Worm (Caenorhabditis elegans) whole organism, young adult: ENCODE data around the gene sru-39.

Experiments used
- B0035.1 ChIP-seq: sonication (generic microtip); optimal IDR thresholded peaks from 2 replicates; lab custom pipeline; 2016; ENCODE audit warnings: missing genetic modification characterization, mild to moderate bottlenecking, missing compliant biosample characterization, missing genotype, missing genetic modification reagents
- B0336.3 ChIP-seq: fragments of 200-800 bp; sonication (Bioruptor generic); IDR thresholded peaks from 2 replicates; pipeline ENCODE4 v1.3.6; 2022; ENCODE audit warnings: missing genetic modification characterization, missing compliant biosample characterization
- F23B12.7 ChIP-seq: sonication (generic microtip); optimal IDR thresholded peaks from 2 replicates; lab custom pipeline; 2017; ENCODE audit warnings: missing genetic modification characterization, mild to moderate bottlenecking, missing compliant biosample characterization, antibody characterized with exemption, moderate library complexity; ENCODE audit not compliant: insufficient read depth
- F33H1.4 ChIP-seq: fragments of 200-800 bp; sonication (Bioruptor generic); IDR thresholded peaks from 2 replicates; pipeline ENCODE4 v1.3.6; 2022; ENCODE audit warnings: missing genetic modification reagents, missing genetic modification characterization, missing compliant biosample characterization
- Y53F4B.3 ChIP-seq: fragments of 200-800 bp; sonication (Bioruptor generic); IDR thresholded peaks from 2 replicates; pipeline ENCODE4 v1.3.6; 2022; ENCODE audit warnings: missing genetic modification reagents, missing genetic modification characterization, missing compliant biosample characterization
- ama-1 ChIP-seq, 3 experiments: fragments of 150-350 bp in 1 of 3; sonication (generic microtip) in 2 of 3; optimal IDR thresholded peaks; 2 replicates each; lab custom pipeline; 2014 to 2018; ENCODE audit warnings: missing biosample characterization in 2 of 3, missing genetic modification characterization in 2 of 3, missing genetic modification reagents in 2 of 3
- attf-5 ChIP-seq: fragments of 200-800 bp; sonication (Bioruptor generic); optimal IDR thresholded peaks from 2 replicates; lab custom pipeline; 2018; ENCODE audit warnings: mild to moderate bottlenecking, missing genetic modification characterization, missing compliant biosample characterization
- ceh-40 ChIP-seq: fragments of 200-800 bp; sonication (Bioruptor generic); IDR thresholded peaks from 2 replicates; pipeline ENCODE4 v1.3.6; 2022; ENCODE audit warnings: missing genetic modification characterization, missing compliant biosample characterization
- ceh-58 ChIP-seq: fragments of 200-800 bp; sonication (Bioruptor generic); IDR thresholded peaks from 2 replicates; pipeline ENCODE4 v1.3.6; 2022; ENCODE audit warnings: missing genetic modification characterization, missing compliant biosample characterization
- ceh-91 ChIP-seq: fragments of 200-800 bp; sonication (Bioruptor generic); IDR thresholded peaks from 2 replicates; pipeline ENCODE4 v1.3.6; 2022; ENCODE audit warnings: missing genetic modification reagents, missing genetic modification characterization, missing compliant biosample characterization
- dox-1 ChIP-seq: fragments of 200-800 bp; sonication (Bioruptor generic); IDR thresholded peaks from 2 replicates; pipeline ENCODE4 v1.3.6; 2022; ENCODE audit warnings: missing genetic modification reagents, missing genetic modification characterization, missing compliant biosample characterization
- dpl-1 ChIP-seq: fragments of 150-350 bp; optimal IDR thresholded peaks from 2 replicates; lab custom pipeline; 2014; ENCODE audit warnings: missing biosample characterization, missing genetic modification reagents, missing genetic modification characterization
- efl-1 ChIP-seq: fragments of 150-350 bp; optimal IDR thresholded peaks from 2 replicates; lab custom pipeline; 2014; ENCODE audit warnings: missing biosample characterization, missing genetic modification reagents, missing genetic modification characterization
- him-1 ChIP-seq: sonication (generic microtip); optimal IDR thresholded peaks from 2 replicates; lab custom pipeline; 2016; ENCODE audit warnings: missing genotype, missing genetic modification reagents, missing genetic modification characterization, missing compliant biosample characterization
- hmg-1.2 ChIP-seq: fragments of 200-800 bp; sonication (Bioruptor generic); IDR thresholded peaks from 2 replicates; pipeline ENCODE4 v1.3.6; 2022; ENCODE audit warnings: missing genetic modification reagents, missing genetic modification characterization, missing compliant biosample characterization
- lag-1 ChIP-seq: fragments of 200-800 bp; sonication (Bioruptor generic); IDR thresholded peaks from 2 replicates; pipeline ENCODE4 v1.3.6; 2022; ENCODE audit warnings: missing genetic modification reagents, missing genetic modification characterization, missing compliant biosample characterization
- lsl-1 ChIP-seq: fragments of 200-800 bp; sonication (Bioruptor generic); optimal IDR thresholded peaks from 2 replicates; lab custom pipeline; 2018; ENCODE audit warnings: mild to moderate bottlenecking, missing genetic modification characterization, moderate library complexity, missing compliant biosample characterization
- madf-6 ChIP-seq: fragments of 200-800 bp; sonication (Bioruptor generic); IDR thresholded peaks from 2 replicates; pipeline ENCODE4 v1.3.6; 2022; ENCODE audit warnings: missing genetic modification reagents, missing genetic modification characterization, missing compliant biosample characterization
- madf-8 ChIP-seq: fragments of 200-800 bp; sonication (Bioruptor generic); conservative IDR thresholded peaks from 2 replicates; pipeline ENCODE4 v1.3.6; 2022; ENCODE audit warnings: missing genetic modification reagents, missing genetic modification characterization, missing compliant biosample characterization
- nfya-1 ChIP-seq: sonication (generic microtip); optimal IDR thresholded peaks from 2 replicates; lab custom pipeline; 2017; ENCODE audit warnings: antibody characterized with exemption, missing compliant biosample characterization, missing genetic modification characterization, borderline replicate concordance; ENCODE audit not compliant: insufficient read depth
- nhr-120 ChIP-seq: fragments of 200-800 bp; sonication (Bioruptor generic); IDR thresholded peaks from 2 replicates; pipeline ENCODE4 v1.3.6; 2022; ENCODE audit warnings: missing genetic modification characterization, missing compliant biosample characterization
- pha-4 ChIP-seq: fragments of 150-350 bp; sonication (generic microtip); optimal IDR thresholded peaks from 2 replicates; lab custom pipeline; 2014; ENCODE audit warnings: missing biosample characterization, missing genetic modification reagents, missing genetic modification characterization
- rpc-1 ChIP-seq, 2 experiments: fragments of 150-350 bp in 1 of 2; sonication (generic microtip) in 1 of 2; optimal IDR thresholded peaks; 2 replicates each; lab custom pipeline; 2014 to 2018; ENCODE audit warnings: missing biosample characterization in 1 of 2, missing genetic modification characterization in 1 of 2, missing genetic modification reagents in 1 of 2, missing genotype in 1 of 2
- sdz-38 ChIP-seq: sonication (generic microtip); optimal IDR thresholded peaks from 2 replicates; lab custom pipeline; 2016; ENCODE audit warnings: missing genotype, missing genetic modification characterization, missing compliant biosample characterization
- tbp1 ChIP-seq: fragments of 200-800 bp; sonication (Bioruptor generic); optimal IDR thresholded peaks from 2 replicates; lab custom pipeline; 2018; ENCODE audit warnings: mild to moderate bottlenecking, missing genetic modification characterization, missing compliant biosample characterization
- tlf-1 ChIP-seq: fragments of 200-800 bp; sonication (Bioruptor generic); optimal IDR thresholded peaks from 2 replicates; lab custom pipeline; 2018; ENCODE audit warnings: mild to moderate bottlenecking, missing genetic modification characterization, missing compliant biosample characterization
- unc-130 ChIP-seq: sonication (generic microtip); optimal IDR thresholded peaks from 2 replicates; lab custom pipeline; 2016; ENCODE audit warnings: missing genetic modification reagents, missing genetic modification characterization, missing compliant biosample characterization
- xnd-1 ChIP-seq: sonication (generic microtip); optimal IDR thresholded peaks from 2 replicates; lab custom pipeline; 2016; ENCODE audit warnings: missing genotype, missing genetic modification reagents, missing genetic modification characterization, missing compliant biosample characterization
- ztf-25 ChIP-seq: fragments of 200-800 bp; sonication (Bioruptor generic); IDR thresholded peaks from 2 replicates; pipeline ENCODE4 v1.3.6; 2022; ENCODE audit warnings: missing genetic modification reagents, missing genetic modification characterization, missing compliant biosample characterization
- ztf-28 ChIP-seq: fragments of 200-800 bp; sonication (Bioruptor generic); IDR thresholded peaks from 2 replicates; pipeline ENCODE4 v1.3.6; 2022; ENCODE audit warnings: missing genetic modification reagents, missing genetic modification characterization, missing compliant biosample characterization
- ztf-3 ChIP-seq: fragments of 200-800 bp; sonication (Bioruptor generic); optimal IDR thresholded peaks from 2 replicates; lab custom pipeline; 2018; ENCODE audit warnings: mild to moderate bottlenecking, missing genetic modification characterization, missing compliant biosample characterization
- ztf-6 ChIP-seq: fragments of 200-800 bp; sonication (Bioruptor generic); IDR thresholded peaks from 2 replicates; pipeline ENCODE4 v1.3.6; 2022; ENCODE audit warnings: missing genetic modification reagents, missing genetic modification characterization, missing compliant biosample characterization

sru-39 gene

ce11 chrV:9779418-9779817 is 23.9 kb upstream of the sru-39 start, which contains the start of gene F46B6.4:
TSS of gene F46B6.4 (minus strand) at chrV:9779518.
- TF ChIP-seq ceh-58 (GFP tag; lab: Robert Waterston, UW) (no peak), B0336.3 (GFP tag; lab: Robert Waterston, UW) (no peak), dpl-1 (GFP tag; lab: Kevin White, UChicago) (no peak)
- TF ChIP-seq, all 124 proteins: peak for 0

- TF ChIP-seq Y53F4B.3 (GFP tag; lab: Robert Waterston, UW) = no peak
- TF ChIP-seq nfya-1 (tag; lab: Kevin White, UChicago) = no peak
- TF ChIP-seq ztf-6 (GFP tag; lab: Robert Waterston, UW) = no peak
- TF ChIP-seq tbp1 (GFP tag; lab: Kevin White, UChicago) = no peak
- TF ChIP-seq sdz-38 (tag; lab: Kevin White, UChicago) = no peak
- no peak for TF ChIP-seq F23B12.7 (tag; lab: Kevin White, UChicago)
- TF ChIP-seq B0035.1 (tag; lab: Kevin White, UChicago) = no peak
- TF ChIP-seq nhr-120 (GFP tag; lab: Robert Waterston, UW) = no peak
- TF ChIP-seq unc-130 (GFP tag; lab: Kevin White, UChicago) = no peak
- TF ChIP-seq attf-5 (GFP tag; lab: Kevin White, UChicago) = no peak
These were observed 21.2 kb upstream of the sru-39 start for ce11 chrV:9782045-9782444.

- TF ChIP-seq ztf-25 = 0 out of 2 replicates have a peak, but pooled peaks have one; percentile 38
- no peak for TF ChIP-seq lag-1 (GFP tag; lab: Robert Waterston, UW)
- TF ChIP-seq hmg-1.2 = no peak
- no peak for TF ChIP-seq tlf-1 (GFP tag; lab: Kevin White, UChicago)
- TF ChIP-seq ztf-3 (GFP tag; lab: Kevin White, UChicago) = no peak
- TF ChIP-seq ztf-28 = no peak
- TF ChIP-seq him-1 = no peak
- no peak for TF ChIP-seq dox-1 (GFP tag; lab: Robert Waterston, UW)
These were observed 20.3 kb upstream of the sru-39 start, which contains the start of gene F46B6.5 for ce11 chrV:9782969-9783368. TSS of gene F46B6.5 (minus strand) at chrV:9783069.

ce11 chrV:9784215-9784614 is 19.1 kb upstream of the sru-39 start:
- TF ChIP-seq lsl-1 (GFP tag; lab: Kevin White, UChicago) = peak; percentile 45
- TF ChIP-seq ceh-91 = peak; percentile 50; the same call in 1 of the 2 replicates
- peak; percentile 21 for TF ChIP-seq dpl-1 (GFP tag; lab: Kevin White, UChicago)
- peak; percentile 56 for TF ChIP-seq efl-1
- no peak for TF ChIP-seq ama-1 (optimal IDR thresholded peaks at IDR 0.05; lab: Kevin White, UChicago)
- TF ChIP-seq ama-1 (GFP tag; optimal IDR thresholded peaks at IDR 0.05; lab: Kevin White, UChicago) = no peak
- no peak for TF ChIP-seq ztf-25
- peak; percentile 82 for TF ChIP-seq madf-6 (GFP tag; lab: Robert Waterston, UW)
- TF ChIP-seq xnd-1 (tag; lab: Kevin White, UChicago) = peak; percentile 49
- peak; percentile 6; the same call in 1 of the 2 replicates for TF ChIP-seq F33H1.4 (GFP tag; lab: Robert Waterston, UW)
- no peak for TF ChIP-seq pha-4 (tag; lab: Kevin White, UChicago)
- TF ChIP-seq rpc-1 (optimal IDR thresholded peaks at IDR 0.05; lab: Kevin White, UChicago) = no peak
- no peak for TF ChIP-seq rpc-1 (tag; optimal IDR thresholded peaks at IDR 0.05; lab: Kevin White, UChicago)
- no peak for TF ChIP-seq ceh-40 (GFP tag; lab: Robert Waterston, UW)
- TF ChIP-seq madf-8 (GFP tag; lab: Robert Waterston, UW) = 0 out of 2 replicates have a peak, but pooled peaks have one; percentile 21
